Fruit fly (Drosophila melanogaster): ENCODE results near the gene CG14377.

Gene CG14377

dm6 chr3R:13404841-13405441, 7.3 kb downstream of the CG14377 start, which contains the start of gene yellow-e3 (continued):
- TF ChIP-seq CG6791 (GFP tag; IDR thresholded peaks at IDR 0.05; ENCODE audit: partially characterized antibody) = no peak
- no peak for TF ChIP-seq CG17612 (GFP tag; IDR thresholded peaks at IDR 0.05)
- TF ChIP-seq CG15073 (GFP tag; optimal IDR thresholded peaks at IDR 0.05) = no peak
- TF ChIP-seq dysf (GFP tag; IDR thresholded peaks at IDR 0.05) = no peak
- TF ChIP-seq CG12769 (tag; optimal IDR thresholded peaks at IDR 0.05) = no peak
- TF ChIP-seq CG17829 (tag; optimal IDR thresholded peaks at IDR 0.05) = peak; percentile 58
- TF ChIP-seq CG12391 (tag; optimal IDR thresholded peaks at IDR 0.05) = peak; percentile 48
- TF ChIP-seq CG8924 (tag; optimal IDR thresholded peaks at IDR 0.05) = peak; percentile 64
- no peak for TF ChIP-seq Doc2 (GFP tag; IDR thresholded peaks at IDR 0.05)
- TF ChIP-seq bbx (GFP tag; IDR thresholded peaks at IDR 0.05; ENCODE audit: partially characterized antibody) = no peak
- TF ChIP-seq dpn (GFP tag; optimal IDR thresholded peaks at IDR 0.05) = no peak
- peak; percentile 38 for TF ChIP-seq cad (GFP tag; optimal IDR thresholded peaks at IDR 0.05)
- TF ChIP-seq D (optimal IDR thresholded peaks at IDR 0.05) = no peak
- peak; percentile 7 for TF ChIP-seq D (GFP tag; optimal IDR thresholded peaks at IDR 0.05)
- no peak for TF ChIP-seq fru (optimal IDR thresholded peaks at IDR 0.05)
- TF ChIP-seq CG13296 (GFP tag; optimal IDR thresholded peaks at IDR 0.05) = no peak
- peak; percentile 20 for TF ChIP-seq fd96Cb (tag; optimal IDR thresholded peaks at IDR 0.05)

dm6 chr3R:13406898-13407297, 9.3 kb downstream of the CG14377 start, which contains the start of gene yellow-e2:
yellow-e2 (minus strand) TSS chr3R:13406998.
- no peak for TF ChIP-seq CG11456 (GFP tag; IDR thresholded peaks at IDR 0.05)
- no peak for TF ChIP-seq MBD-R2 (GFP tag; IDR thresholded peaks at IDR 0.05)
- no peak for TF ChIP-seq tll (GFP tag; optimal IDR thresholded peaks at IDR 0.05)
- TF ChIP-seq Gug (GFP tag; IDR thresholded peaks at IDR 0.05) = no peak
- no peak for TF ChIP-seq zfh2 (GFP tag; optimal IDR thresholded peaks at IDR 0.05)
- no peak for TF ChIP-seq inv (GFP tag; IDR thresholded peaks at IDR 0.05; ENCODE audit: partially characterized antibody)
- TF ChIP-seq CG11560 (tag; IDR thresholded peaks at IDR 0.05) = no peak
- no peak for TF ChIP-seq repo (GFP tag; optimal IDR thresholded peaks at IDR 0.05)
- peak; percentile 29 for TF ChIP-seq gem (tag; optimal IDR thresholded peaks at IDR 0.05)
- no peak for TF ChIP-seq dpn (GFP tag; optimal IDR thresholded peaks at IDR 0.05)
- no peak for TF ChIP-seq sob (GFP tag; IDR thresholded peaks at IDR 0.05)
- TF ChIP-seq jigr1 (GFP tag; IDR thresholded peaks at IDR 0.05) = no peak
- TF ChIP-seq D19A (tag; optimal IDR thresholded peaks at IDR 0.05) = peak; percentile 77
- no peak for TF ChIP-seq chm (GFP tag; IDR thresholded peaks at IDR 0.05)
- TF ChIP-seq ERR (GFP tag; optimal IDR thresholded peaks at IDR 0.05) = no peak
- TF ChIP-seq ci (GFP tag; IDR thresholded peaks at IDR 0.05) = no peak
- no peak for TF ChIP-seq Tbp (GFP tag; optimal IDR thresholded peaks at IDR 0.05)
- peak in 1 of 2 experiments; percentile 25 for TF ChIP-seq insv (GFP tag; optimal IDR thresholded peaks at IDR 0.05)
- no peak for TF ChIP-seq Neu2 (GFP tag; optimal IDR thresholded peaks at IDR 0.05; ENCODE audit: borderline replicate concordance)
- TF ChIP-seq CG15269 (tag; optimal IDR thresholded peaks at IDR 0.05) = peak; percentile 23
- TF ChIP-seq wek (GFP tag; optimal IDR thresholded peaks at IDR 0.05) = no peak
- TF ChIP-seq E2f2 (GFP tag; IDR thresholded peaks at IDR 0.05) = no peak
- peak; percentile 3 for TF ChIP-seq CG11504 (tag; optimal IDR thresholded peaks at IDR 0.05)
- TF ChIP-seq CG8924 (tag; optimal IDR thresholded peaks at IDR 0.05) = peak; percentile 27
- no peak for TF ChIP-seq esg (GFP tag; conservative IDR thresholded peaks at IDR 0.05)
- no peak for TF ChIP-seq CG18011 (GFP tag; optimal IDR thresholded peaks at IDR 0.05)
- TF ChIP-seq crp (GFP tag; optimal IDR thresholded peaks at IDR 0.05) = no peak
- no peak for TF ChIP-seq NfI (GFP tag; optimal IDR thresholded peaks at IDR 0.05)
- no peak for TF ChIP-seq Sox102F (GFP tag; optimal IDR thresholded peaks at IDR 0.05)
- TF ChIP-seq CG3847 (GFP tag; IDR thresholded peaks at IDR 0.05) = no peak
- TF ChIP-seq bsh (GFP tag; optimal IDR thresholded peaks at IDR 0.05) = no peak
- TF ChIP-seq salm (tag; optimal IDR thresholded peaks at IDR 0.05) = no peak
